Worm (Caenorhabditis elegans): ENCODE measurements around the gene tag-325.

ce11 chrIII:4762846-4763245, 33.8 kb upstream of the tag-325 start:
- TF ChIP-seq ama-1 (optimal IDR thresholded peaks at IDR 0.05) (no peak), pha-4 (tag; optimal IDR thresholded peaks at IDR 0.05) (no peak), pqm-1 (tag; optimal IDR thresholded peaks at IDR 0.05) (no peak), elt-1 (tag; optimal IDR thresholded peaks at IDR 0.05) (no peak), ztf-4 (tag; optimal IDR thresholded peaks at IDR 0.05) (no peak), snpc-4 (tag; optimal IDR thresholded peaks at IDR 0.05) (no peak), fos-1 (tag; optimal IDR thresholded peaks at IDR 0.05) (no peak), nfya-1 (tag; optimal IDR thresholded peaks at IDR 0.05; ENCODE audit: insufficient read depth) (no peak), aly-2 (tag; optimal IDR thresholded peaks at IDR 0.05) (no peak), lin-15B (tag; optimal IDR thresholded peaks at IDR 0.05) (no peak)

Data from whole organism, L3 larva.